1 fruit fly cellular context compared by ENCODE assay signal in the genomic region with DNA sequence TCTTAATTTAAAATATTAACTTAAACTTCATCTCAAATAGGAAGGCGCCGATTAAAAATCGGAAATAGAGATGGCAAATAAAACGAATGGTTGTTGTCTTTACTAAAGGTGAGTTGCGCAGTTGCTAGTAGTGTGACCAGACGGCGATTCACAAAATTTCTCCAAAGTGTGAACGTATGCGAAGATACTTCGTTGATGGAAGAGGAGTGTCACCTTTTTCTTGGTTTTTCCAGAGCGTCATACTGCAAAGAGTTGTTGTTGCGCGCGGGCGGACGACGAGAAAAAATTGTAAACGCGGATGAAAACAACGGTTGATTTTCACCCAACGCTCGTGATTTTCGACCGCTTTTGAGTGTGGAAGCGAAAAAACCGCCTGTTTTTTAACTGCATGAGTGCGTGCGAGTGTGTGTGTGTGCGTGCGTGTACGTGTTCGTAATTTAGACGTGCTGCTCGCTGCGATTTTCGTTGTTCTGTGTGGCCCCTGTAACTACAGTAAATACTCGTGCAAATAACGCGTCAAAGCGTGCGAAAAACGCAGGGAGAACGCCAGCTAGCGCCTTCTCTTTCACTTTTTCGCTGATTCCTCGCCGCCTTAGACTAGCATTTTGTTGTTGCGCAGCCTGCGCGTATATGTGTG.
TF ChIP-seq lines count a peak whose summit lies in the region.

A gene (plus strand): TSS at position 241 of the 637 bp plus-strand sequence.

TF ChIP-seq in whole organism, embryonic, 481 proteins besides CTCF, POLR2A, EP300 and RAD21 (continued from another document and continues in another):
- TF ChIP-seq Hr51 (GFP tag; optimal IDR thresholded peaks at IDR 0.05; lab: Kevin White, UChicago) = peak in 1 of 2 experiments; percentile 33
- TF ChIP-seq CG10321 (GFP tag; IDR thresholded peaks at IDR 0.05; lab: Robert Waterston, UW) = no peak
- TF ChIP-seq phol (tag; optimal IDR thresholded peaks at IDR 0.05; lab: Kevin White, UChicago) = peak; percentile 59
- no peak for TF ChIP-seq sqz (GFP tag; optimal IDR thresholded peaks at IDR 0.05; lab: Kevin White, UChicago)
- TF ChIP-seq dati (GFP tag; IDR thresholded peaks at IDR 0.05; lab: Robert Waterston, UW) = 0 out of 2 replicates have a peak, but pooled peaks have one; percentile 39
- TF ChIP-seq CG9609 (GFP tag; optimal IDR thresholded peaks at IDR 0.05; lab: Kevin White, UChicago) = no peak
- no peak for TF ChIP-seq CG8388 (GFP tag; optimal IDR thresholded peaks at IDR 0.05; lab: Kevin White, UChicago)
- no peak for TF ChIP-seq CG31365 (tag; optimal IDR thresholded peaks at IDR 0.05; lab: Kevin White, UChicago)
- TF ChIP-seq CG2875 (GFP tag; optimal IDR thresholded peaks at IDR 0.05; lab: Kevin White, UChicago) = no peak
- no peak for TF ChIP-seq NK7.1 (GFP tag; optimal IDR thresholded peaks at IDR 0.05; lab: Kevin White, UChicago)
- TF ChIP-seq Blimp-1 (GFP tag; optimal IDR thresholded peaks at IDR 0.05; lab: Kevin White, UChicago) = no peak
- TF ChIP-seq grn (GFP tag; optimal IDR thresholded peaks at IDR 0.05; lab: Kevin White, UChicago) = peak; percentile 19
- TF ChIP-seq h (optimal IDR thresholded peaks at IDR 0.05; lab: Kevin White, UChicago) = no peak
- TF ChIP-seq knrl (GFP tag; IDR thresholded peaks at IDR 0.05; lab: Robert Waterston, UW; ENCODE audit: partially characterized antibody) = peak; percentile 57; the same call in 2 of the 3 replicates
- TF ChIP-seq Myb (GFP tag; optimal IDR thresholded peaks at IDR 0.05; lab: Kevin White, UChicago) = peak; percentile 28
- peak; percentile 15 for TF ChIP-seq Side (GFP tag; optimal IDR thresholded peaks at IDR 0.05; lab: Kevin White, UChicago)
- no peak for TF ChIP-seq salm (tag; optimal IDR thresholded peaks at IDR 0.05; lab: Kevin White, UChicago)
- no peak for TF ChIP-seq chn (GFP tag; optimal IDR thresholded peaks at IDR 0.05; lab: Kevin White, UChicago)
- peak; percentile 29 for TF ChIP-seq CG2678 (tag; optimal IDR thresholded peaks at IDR 0.05; lab: Kevin White, UChicago)
- TF ChIP-seq bab2 (GFP tag; optimal IDR thresholded peaks at IDR 0.05; lab: Kevin White, UChicago) = no peak
- TF ChIP-seq CG4707 (GFP tag; optimal IDR thresholded peaks at IDR 0.05; lab: Kevin White, UChicago) = no peak
- no peak for TF ChIP-seq CG1602 (GFP tag; optimal IDR thresholded peaks at IDR 0.05; lab: Kevin White, UChicago)
- peak; percentile 32 for TF ChIP-seq p53 (GFP tag; optimal IDR thresholded peaks at IDR 0.05; lab: Kevin White, UChicago)
- peak; percentile 90 for TF ChIP-seq E2f2 (GFP tag; IDR thresholded peaks at IDR 0.05; lab: Robert Waterston, UW)
- peak; percentile 73 for TF ChIP-seq CG15479 (GFP tag; optimal IDR thresholded peaks at IDR 0.05; lab: Kevin White, UChicago)
- TF ChIP-seq CG1832 (GFP tag; optimal IDR thresholded peaks at IDR 0.05; lab: Kevin White, UChicago) = peak; percentile 45
- no peak; the same call in 2 of the 3 replicates for TF ChIP-seq CG7963 (GFP tag; IDR thresholded peaks at IDR 0.05; lab: Robert Waterston, UW; ENCODE audit: partially characterized antibody)
- TF ChIP-seq ftz-f1 (GFP tag; optimal IDR thresholded peaks at IDR 0.05; lab: Kevin White, UChicago) = no peak
- TF ChIP-seq odd (GFP tag; optimal IDR thresholded peaks at IDR 0.05; lab: Kevin White, UChicago) = no peak
- no peak for TF ChIP-seq CG18476 (GFP tag; optimal IDR thresholded peaks at IDR 0.05; lab: Kevin White, UChicago)
- peak; percentile 63 for TF ChIP-seq CG2116 (GFP tag; optimal IDR thresholded peaks at IDR 0.05; lab: Kevin White, UChicago)
- TF ChIP-seq crol (GFP tag; IDR thresholded peaks at IDR 0.05; lab: Robert Waterston, UW) = no peak
- 0 out of 2 replicates have a peak, but pooled peaks have one; percentile 4 for TF ChIP-seq CG6689 (GFP tag; IDR thresholded peaks at IDR 0.05; lab: Robert Waterston, UW)
- peak; percentile 50 for TF ChIP-seq CG11504 (tag; optimal IDR thresholded peaks at IDR 0.05; lab: Kevin White, UChicago)
- peak; percentile 75 for TF ChIP-seq Dek (tag; optimal IDR thresholded peaks at IDR 0.05; lab: Kevin White, UChicago)
- no peak for TF ChIP-seq dmrt11E (tag; optimal IDR thresholded peaks at IDR 0.05; lab: Kevin White, UChicago)
- no peak for TF ChIP-seq CG18011 (GFP tag; optimal IDR thresholded peaks at IDR 0.05; lab: Kevin White, UChicago)
- TF ChIP-seq pzg (GFP tag; optimal IDR thresholded peaks at IDR 0.05; lab: Kevin White, UChicago) = peak; percentile 98
- TF ChIP-seq da (GFP tag; optimal IDR thresholded peaks at IDR 0.05; lab: Kevin White, UChicago) = no peak
- TF ChIP-seq Hr39 (optimal IDR thresholded peaks at IDR 0.05; lab: Kevin White, UChicago) = no peak
- TF ChIP-seq HLHmδ (GFP tag; optimal IDR thresholded peaks at IDR 0.05; lab: Kevin White, UChicago) = no peak
- TF ChIP-seq slbo (GFP tag; IDR thresholded peaks at IDR 0.05; lab: Robert Waterston, UW) = no peak
- TF ChIP-seq stc (GFP tag; IDR thresholded peaks at IDR 0.05; lab: Robert Waterston, UW) = no peak; the same call in 1 of the 2 replicates
- no peak; the same call in 1 of the 2 replicates for TF ChIP-seq CG14014 (GFP tag; IDR thresholded peaks at IDR 0.05; lab: Robert Waterston, UW)
- no peak for TF ChIP-seq ken (GFP tag; IDR thresholded peaks at IDR 0.05; lab: Robert Waterston, UW)
- no peak for TF ChIP-seq CG1529 (GFP tag; optimal IDR thresholded peaks at IDR 0.05; lab: Kevin White, UChicago)
- no peak for TF ChIP-seq CG4328 (GFP tag; optimal IDR thresholded peaks at IDR 0.05; lab: Kevin White, UChicago)
- TF ChIP-seq CG12744 (GFP tag; optimal IDR thresholded peaks at IDR 0.05; lab: Kevin White, UChicago) = no peak
- TF ChIP-seq gcm (GFP tag; optimal IDR thresholded peaks at IDR 0.05; lab: Kevin White, UChicago) = no peak
- no peak for TF ChIP-seq CG9817 (tag; optimal IDR thresholded peaks at IDR 0.05; lab: Kevin White, UChicago)
- TF ChIP-seq inv (GFP tag; IDR thresholded peaks at IDR 0.05; lab: Robert Waterston, UW; ENCODE audit: partially characterized antibody) = no peak; the same call in 1 of the 2 replicates
- peak; percentile 91 for TF ChIP-seq Med (GFP tag; lab: Kevin White, UChicago)
- TF ChIP-seq CG1603 (tag; optimal IDR thresholded peaks at IDR 0.05; lab: Kevin White, UChicago) = peak; percentile 85
- no peak for TF ChIP-seq scrt (GFP tag; optimal IDR thresholded peaks at IDR 0.05; lab: Kevin White, UChicago)
- TF ChIP-seq pnt (GFP tag; optimal IDR thresholded peaks at IDR 0.05; lab: Kevin White, UChicago) = no peak
- TF ChIP-seq CG2199 (GFP tag; IDR thresholded peaks at IDR 0.05; lab: Robert Waterston, UW) = no peak; the same call in 2 of the 3 replicates
- TF ChIP-seq CG3995 (GFP tag; optimal IDR thresholded peaks at IDR 0.05; lab: Kevin White, UChicago) = peak; percentile 87
- no peak for TF ChIP-seq CG17385 (GFP tag; optimal IDR thresholded peaks at IDR 0.05; lab: Kevin White, UChicago)
- TF ChIP-seq tin (GFP tag; optimal IDR thresholded peaks at IDR 0.05; lab: Kevin White, UChicago) = no peak
- no peak for TF ChIP-seq CG1792 (GFP tag; optimal IDR thresholded peaks at IDR 0.05; lab: Kevin White, UChicago)
- TF ChIP-seq cwo (GFP tag; optimal IDR thresholded peaks at IDR 0.05; lab: Kevin White, UChicago) = no peak
- no peak for TF ChIP-seq Gsc (GFP tag; IDR thresholded peaks at IDR 0.05; lab: Robert Waterston, UW)
- no peak for TF ChIP-seq NfI (GFP tag; optimal IDR thresholded peaks at IDR 0.05; lab: Kevin White, UChicago)
- TF ChIP-seq CG6813 (GFP tag; optimal IDR thresholded peaks at IDR 0.05; lab: Kevin White, UChicago) = no peak
- TF ChIP-seq Elba2 (GFP tag; optimal IDR thresholded peaks at IDR 0.05; lab: Kevin White, UChicago) = no peak
- TF ChIP-seq hb (GFP tag; IDR thresholded peaks at IDR 0.05; lab: Robert Waterston, UW; ENCODE audit: partially characterized antibody) = no peak
- TF ChIP-seq CG18262 (tag; optimal IDR thresholded peaks at IDR 0.05; lab: Kevin White, UChicago) = peak; percentile 46
- no peak for TF ChIP-seq Nf-YA (GFP tag; IDR thresholded peaks at IDR 0.05; lab: Robert Waterston, UW)
- peak; percentile 64 for TF ChIP-seq CG10543 (GFP tag; optimal IDR thresholded peaks at IDR 0.05; lab: Kevin White, UChicago)
- peak; percentile 42; the same call in 1 of the 2 replicates for TF ChIP-seq unc-4 (GFP tag; IDR thresholded peaks at IDR 0.05; lab: Robert Waterston, UW; ENCODE audit: partially characterized antibody)
- no peak for TF ChIP-seq pfk (GFP tag; optimal IDR thresholded peaks at IDR 0.05; lab: Kevin White, UChicago)
- peak; percentile 81 for TF ChIP-seq pita (GFP tag; optimal IDR thresholded peaks at IDR 0.05; lab: Kevin White, UChicago)
- TF ChIP-seq CG8478 (optimal IDR thresholded peaks at IDR 0.05; lab: Kevin White, UChicago) = no peak
- TF ChIP-seq CG2889 (GFP tag; IDR thresholded peaks at IDR 0.05; lab: Robert Waterston, UW) = no peak
- 0 out of 2 replicates have a peak, but pooled peaks have one; percentile 40 for TF ChIP-seq MBD-R2 (GFP tag; IDR thresholded peaks at IDR 0.05; lab: Robert Waterston, UW)
- no peak for TF ChIP-seq CG9932 (GFP tag; IDR thresholded peaks at IDR 0.05; lab: Robert Waterston, UW)
- TF ChIP-seq GATAe (GFP tag; conservative IDR thresholded peaks at IDR 0.05; lab: Robert Waterston, UW) = no peak; the same call in 1 of the 2 replicates
- no peak for TF ChIP-seq CG30431 (GFP tag; optimal IDR thresholded peaks at IDR 0.05; lab: Kevin White, UChicago)
- no peak for TF ChIP-seq CG7786 (GFP tag; optimal IDR thresholded peaks at IDR 0.05; lab: Kevin White, UChicago)
- TF ChIP-seq CG1233 (GFP tag; optimal IDR thresholded peaks at IDR 0.05; lab: Kevin White, UChicago) = no peak
- no peak for TF ChIP-seq lov (optimal IDR thresholded peaks at IDR 0.05; lab: Kevin White, UChicago)
- peak; percentile 72; the same call in 2 of the 3 replicates for TF ChIP-seq lov (GFP tag; IDR thresholded peaks at IDR 0.05; lab: Robert Waterston, UW)
- peak; percentile 41; the same call in 1 of the 2 replicates for TF ChIP-seq Atf6 (GFP tag; IDR thresholded peaks at IDR 0.05; lab: Robert Waterston, UW)
- TF ChIP-seq B-H2 (GFP tag; optimal IDR thresholded peaks at IDR 0.05; lab: Kevin White, UChicago) = peak; percentile 82
- TF ChIP-seq hbn (GFP tag; IDR thresholded peaks at IDR 0.05; lab: Robert Waterston, UW; ENCODE audit: partially characterized antibody) = peak; percentile 45; the same call in 1 of the 2 replicates
- TF ChIP-seq Six4 (GFP tag; optimal IDR thresholded peaks at IDR 0.05; lab: Kevin White, UChicago) = no peak
- TF ChIP-seq C15 (GFP tag; IDR thresholded peaks at IDR 0.05; lab: Robert Waterston, UW) = no peak
- TF ChIP-seq CG31224 (GFP tag; IDR thresholded peaks at IDR 0.05; lab: Robert Waterston, UW) = no peak
- no peak for TF ChIP-seq CG11398 (GFP tag; optimal IDR thresholded peaks at IDR 0.05; lab: Kevin White, UChicago)
- TF ChIP-seq croc (GFP tag; conservative IDR thresholded peaks at IDR 0.05; lab: Robert Waterston, UW) = no peak
- no peak for TF ChIP-seq Hr3 (GFP tag; optimal IDR thresholded peaks at IDR 0.05; lab: Kevin White, UChicago)
- TF ChIP-seq otp (GFP tag; IDR thresholded peaks at IDR 0.05; lab: Robert Waterston, UW) = peak; percentile 50; the same call in 1 of the 3 replicates
- TF ChIP-seq CG17829 (tag; optimal IDR thresholded peaks at IDR 0.05; lab: Kevin White, UChicago) = peak; percentile 53
- no peak for TF ChIP-seq CG32767 (GFP tag; IDR thresholded peaks at IDR 0.05; lab: Robert Waterston, UW)
- TF ChIP-seq CG15011 (GFP tag; optimal IDR thresholded peaks at IDR 0.05; lab: Kevin White, UChicago) = no peak
- 0 out of 2 replicates have a peak, but pooled peaks have one; percentile 8 for TF ChIP-seq Oaz (GFP tag; IDR thresholded peaks at IDR 0.05; lab: Robert Waterston, UW)
- peak; percentile 89 for TF ChIP-seq CG4360 (GFP tag; IDR thresholded peaks at IDR 0.05; lab: Robert Waterston, UW)
- no peak for TF ChIP-seq crc (GFP tag; optimal IDR thresholded peaks at IDR 0.05; lab: Kevin White, UChicago)
- no peak for TF ChIP-seq CG2120 (GFP tag; optimal IDR thresholded peaks at IDR 0.05; lab: Kevin White, UChicago)
- TF ChIP-seq Sin3A (optimal IDR thresholded peaks at IDR 0.05; lab: Kevin White, UChicago) = no peak
- peak; percentile 95 for TF ChIP-seq Lhr (GFP tag; optimal IDR thresholded peaks at IDR 0.05; lab: Kevin White, UChicago)
- peak in 1 of 2 experiments; percentile 1 for TF ChIP-seq chif (GFP tag; optimal IDR thresholded peaks at IDR 0.05; lab: Kevin White, UChicago)
- no peak for TF ChIP-seq CG10959 (GFP tag; IDR thresholded peaks at IDR 0.05; lab: Robert Waterston, UW)
- TF ChIP-seq luna (GFP tag; optimal IDR thresholded peaks at IDR 0.05; lab: Kevin White, UChicago) = no peak
- no peak for TF ChIP-seq corto (GFP tag; optimal IDR thresholded peaks at IDR 0.05; lab: Kevin White, UChicago)
- no peak for TF ChIP-seq CG16815 (GFP tag; optimal IDR thresholded peaks at IDR 0.05; lab: Kevin White, UChicago)
- peak; percentile 92 for TF ChIP-seq Sry-δ (GFP tag; optimal IDR thresholded peaks at IDR 0.05; lab: Kevin White, UChicago)
- no peak for TF ChIP-seq fd96Cb (tag; optimal IDR thresholded peaks at IDR 0.05; lab: Kevin White, UChicago)
- TF ChIP-seq CG14965 (GFP tag; optimal IDR thresholded peaks at IDR 0.05; lab: Kevin White, UChicago; ENCODE audit: borderline replicate concordance) = no peak
- TF ChIP-seq BtbVII (GFP tag; optimal IDR thresholded peaks at IDR 0.05; lab: Kevin White, UChicago) = no peak
- peak; percentile 32 for TF ChIP-seq btn (GFP tag; optimal IDR thresholded peaks at IDR 0.05; lab: Kevin White, UChicago)
- peak; percentile 64 for TF ChIP-seq CG12391 (tag; optimal IDR thresholded peaks at IDR 0.05; lab: Kevin White, UChicago)
- peak; percentile 74 for TF ChIP-seq CG10267 (tag; optimal IDR thresholded peaks at IDR 0.05; lab: Kevin White, UChicago)
- peak; percentile 15; the same call in 1 of the 3 replicates for TF ChIP-seq dysf (GFP tag; IDR thresholded peaks at IDR 0.05; lab: Robert Waterston, UW)
- peak; percentile 59; the same call in 1 of the 2 replicates for TF ChIP-seq CG32772 (GFP tag; IDR thresholded peaks at IDR 0.05; lab: Robert Waterston, UW)
- TF ChIP-seq CG16813 (GFP tag; IDR thresholded peaks at IDR 0.05; lab: Robert Waterston, UW; ENCODE audit: partially characterized antibody) = peak; percentile 49; the same call in 2 of the 3 replicates
- TF ChIP-seq Meics (GFP tag; optimal IDR thresholded peaks at IDR 0.05; lab: Kevin White, UChicago) = no peak
- peak in 1 of 2 experiments; percentile 50 for TF ChIP-seq Pdp1 (GFP tag; optimal IDR thresholded peaks at IDR 0.05; lab: Kevin White, UChicago)
- no peak for TF ChIP-seq Oli (tag; optimal IDR thresholded peaks at IDR 0.05; lab: Kevin White, UChicago)
- TF ChIP-seq CG4424 (GFP tag; optimal IDR thresholded peaks at IDR 0.05; lab: Kevin White, UChicago) = no peak
- TF ChIP-seq emc (GFP tag; optimal IDR thresholded peaks at IDR 0.05; lab: Kevin White, UChicago) = no peak
- TF ChIP-seq fd3F (GFP tag; optimal IDR thresholded peaks at IDR 0.05; lab: Kevin White, UChicago) = no peak
- no peak for TF ChIP-seq al (GFP tag; IDR thresholded peaks at IDR 0.05; lab: Robert Waterston, UW)
